Worm (Caenorhabditis elegans) whole organism, late embryonic: ENCODE results near the gene far-4.

Experiments
- C08G9.2 ChIP-seq: sonication (generic microtip); optimal IDR thresholded peaks from 2 replicates; lab custom pipeline; 2016; ENCODE audit warnings: mild to moderate bottlenecking, missing genetic modification characterization, moderate library complexity, missing compliant biosample characterization
- K02D7.2 ChIP-seq: sonication (generic microtip); optimal IDR thresholded peaks from 2 replicates; lab custom pipeline; 2017; ENCODE audit warnings: mild to moderate bottlenecking, missing genetic modification characterization, missing compliant biosample characterization
- T23F11.4 ChIP-seq: fragments of 200-800 bp; sonication (Bioruptor generic); optimal IDR thresholded peaks from 2 replicates; lab custom pipeline; 2018; ENCODE audit warnings: mild to moderate bottlenecking, missing genetic modification characterization, missing compliant biosample characterization
- ahr-1 ChIP-seq: sonication (generic microtip); optimal IDR thresholded peaks from 2 replicates; lab custom pipeline; 2016; ENCODE audit warnings: missing genetic modification characterization, missing compliant biosample characterization
- ama-1 ChIP-seq: fragments of 150-350 bp; optimal IDR thresholded peaks from 2 replicates; lab custom pipeline; 2014
- ceh-2 ChIP-seq: sonication (generic microtip); optimal IDR thresholded peaks from 2 replicates; lab custom pipeline; 2016; ENCODE audit warnings: missing genotype, missing genetic modification characterization, missing compliant biosample characterization
- ceh-30 ChIP-seq: fragments of 150-350 bp; optimal IDR thresholded peaks from 2 replicates; lab custom pipeline; 2014; ENCODE audit warnings: missing biosample characterization, missing genetic modification characterization
- ceh-31 ChIP-seq: sonication (generic microtip); optimal IDR thresholded peaks from 2 replicates; lab custom pipeline; 2016; ENCODE audit warnings: missing genetic modification characterization, missing compliant biosample characterization
- che-1 ChIP-seq: sonication (generic microtip); optimal IDR thresholded peaks from 2 replicates; lab custom pipeline; 2016; ENCODE audit warnings: mild to moderate bottlenecking, missing genetic modification characterization, missing compliant biosample characterization
- elt-2 ChIP-seq: sonication (generic microtip); optimal IDR thresholded peaks from 2 replicates; lab custom pipeline; 2016; ENCODE audit warnings: missing genetic modification reagents, missing genetic modification characterization, missing compliant biosample characterization
- elt-4 ChIP-seq: sonication (generic microtip); optimal IDR thresholded peaks from 2 replicates; lab custom pipeline; 2016; ENCODE audit warnings: missing genetic modification characterization, missing compliant biosample characterization
- ets-4 ChIP-seq: sonication (generic microtip); optimal IDR thresholded peaks from 2 replicates; lab custom pipeline; 2016; ENCODE audit warnings: missing genetic modification characterization, missing compliant biosample characterization
- fax-1 ChIP-seq: sonication (generic microtip); optimal IDR thresholded peaks from 2 replicates; lab custom pipeline; 2016; ENCODE audit warnings: missing genotype, missing genetic modification characterization, missing compliant biosample characterization
- fkh-10 ChIP-seq: fragments of 150-350 bp; optimal IDR thresholded peaks from 2 replicates; lab custom pipeline; 2014; ENCODE audit warnings: missing biosample characterization, missing genetic modification reagents, missing genetic modification characterization
- fkh-6 ChIP-seq: sonication (generic microtip); optimal IDR thresholded peaks from 2 replicates; lab custom pipeline; 2016; ENCODE audit warnings: missing genetic modification characterization, missing compliant biosample characterization
- hlh-30 ChIP-seq: sonication (generic microtip); optimal IDR thresholded peaks from 2 replicates; lab custom pipeline; 2017; ENCODE audit warnings: antibody characterized with exemption, missing genetic modification characterization, missing compliant biosample characterization; ENCODE audit not compliant: insufficient read depth
- lim-6 ChIP-seq: sonication (generic microtip); optimal IDR thresholded peaks from 2 replicates; lab custom pipeline; 2016; ENCODE audit warnings: missing genetic modification characterization, missing compliant biosample characterization
- lin-11 ChIP-seq: fragments of 200-800 bp; sonication (Bioruptor generic); optimal IDR thresholded peaks from 2 replicates; lab custom pipeline; 2018; ENCODE audit warnings: mild to moderate bottlenecking, missing genetic modification characterization, missing compliant biosample characterization
- madf-2 ChIP-seq: sonication (generic microtip); optimal IDR thresholded peaks from 2 replicates; lab custom pipeline; 2017; ENCODE audit warnings: missing genetic modification characterization, missing compliant biosample characterization
- nfya-1 ChIP-seq: sonication (generic microtip); optimal IDR thresholded peaks from 2 replicates; lab custom pipeline; 2017; ENCODE audit warnings: missing genetic modification characterization, mild to moderate bottlenecking, missing compliant biosample characterization, antibody characterized with exemption, moderate library complexity
- npax-4 ChIP-seq: sonication (generic microtip); optimal IDR thresholded peaks from 2 replicates; lab custom pipeline; 2016; ENCODE audit warnings: missing genetic modification characterization, missing compliant biosample characterization
- odd-2 ChIP-seq: sonication (generic microtip); optimal IDR thresholded peaks from 2 replicates; lab custom pipeline; 2017; ENCODE audit warnings: antibody characterized with exemption, mild to moderate bottlenecking, missing genetic modification characterization, missing compliant biosample characterization
- pag-3 ChIP-seq: sonication (generic microtip); optimal IDR thresholded peaks from 2 replicates; lab custom pipeline; 2016; ENCODE audit warnings: missing compliant biosample characterization, missing genetic modification characterization, borderline replicate concordance
- pat-9 ChIP-seq: fragments of 200-800 bp; sonication (Bioruptor generic); optimal IDR thresholded peaks from 2 replicates; lab custom pipeline; 2018; ENCODE audit warnings: mild to moderate bottlenecking, missing genetic modification characterization, moderate library complexity, missing compliant biosample characterization
- pha-2 ChIP-seq: sonication (generic microtip); optimal IDR thresholded peaks from 2 replicates; lab custom pipeline; 2017; ENCODE audit warnings: mild to moderate bottlenecking, missing genetic modification characterization, missing compliant biosample characterization
- pha-4 ChIP-seq: fragments of 150-350 bp; optimal IDR thresholded peaks from 2 replicates; lab custom pipeline; 2018; ENCODE audit warnings: missing biosample characterization, missing genetic modification reagents, missing genetic modification characterization
- pqm-1 ChIP-seq: sonication (generic microtip); optimal IDR thresholded peaks from 2 replicates; lab custom pipeline; 2016; ENCODE audit warnings: missing genetic modification characterization, missing compliant biosample characterization
- sdc-2 ChIP-seq: sonication (generic microtip); optimal IDR thresholded peaks from 2 replicates; lab custom pipeline; 2016; ENCODE audit warnings: missing genotype, missing genetic modification characterization, missing compliant biosample characterization
- sox-2 ChIP-seq: fragments of 200-800 bp; sonication (Bioruptor generic); IDR thresholded peaks from 2 replicates; pipeline ENCODE4 v1.3.6; 2022; ENCODE audit warnings: missing genetic modification reagents, missing genetic modification characterization, missing compliant biosample characterization
- tbx-2 ChIP-seq: sonication (generic microtip); optimal IDR thresholded peaks from 2 replicates; lab custom pipeline; 2016; ENCODE audit warnings: missing genetic modification characterization, missing compliant biosample characterization
- ttx-3 ChIP-seq: sonication (generic microtip); optimal IDR thresholded peaks from 2 replicates; lab custom pipeline; 2016; ENCODE audit warnings: missing genetic modification reagents, missing genetic modification characterization, missing compliant biosample characterization
- unc-42 ChIP-seq: sonication (generic microtip); optimal IDR thresholded peaks from 2 replicates; lab custom pipeline; 2016; ENCODE audit warnings: missing genotype, missing genetic modification characterization, missing compliant biosample characterization
- unc-55 ChIP-seq: sonication (generic microtip); optimal IDR thresholded peaks from 2 replicates; lab custom pipeline; 2017; ENCODE audit warnings: missing biosample characterization, missing genetic modification reagents, missing genetic modification characterization

far-4 gene

DNA sequence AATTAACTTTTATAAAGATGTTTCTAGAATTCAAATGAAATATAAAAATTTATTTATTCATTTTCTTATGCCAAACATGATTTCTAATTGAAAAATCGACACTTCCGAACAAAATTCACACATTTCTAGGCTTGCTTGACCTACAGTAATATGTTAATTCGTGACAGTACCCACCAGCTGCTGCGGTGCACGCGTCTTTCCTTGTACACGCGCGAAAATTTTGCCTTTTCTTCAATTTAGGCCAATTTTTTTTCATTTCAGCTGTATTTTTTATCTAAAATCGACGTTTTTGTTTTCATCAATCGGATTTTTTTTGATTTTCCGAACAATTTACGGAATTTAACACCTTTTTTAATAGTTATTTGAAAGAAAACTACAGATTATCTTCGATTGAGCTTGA, 609 bp upstream of the far-4 start:
- TF ChIP-seq nfya-1 (tag; lab: Kevin White, UChicago) (no peak), hlh-30 (tag; lab: Kevin White, UChicago) (no peak), fkh-6 (tag; lab: Kevin White, UChicago) (no peak), pag-3 (tag; lab: Kevin White, UChicago) (no peak), elt-2 (tag; lab: Kevin White, UChicago) (no peak), npax-4 (tag; lab: Kevin White, UChicago) (no peak), C08G9.2 (tag; lab: Kevin White, UChicago) (no peak)

ce11 chrV:12997422-12997821, 2.0 kb downstream of the far-4 start, which contains the start of gene far-3:
Gene far-3, minus strand, starts transcription at chrV:12997522.
- TF ChIP-seq ahr-1 (tag; lab: Kevin White, UChicago) (no peak), hlh-30 (tag; lab: Kevin White, UChicago) (no peak), nfya-1 (tag; lab: Kevin White, UChicago) (no peak), T23F11.4 (GFP tag; lab: Kevin White, UChicago) (no peak), sdc-2 (tag; lab: Kevin White, UChicago) (no peak), sox-2 (GFP tag; lab: Robert Waterston, UW) (no peak), lin-11 (tag; lab: Kevin White, UChicago) (no peak), tbx-2 (tag; lab: Kevin White, UChicago) (no peak)

ce11 chrV:12995269-12995668, 4.2 kb downstream of the far-4 start, which contains the start of gene far-5:
Gene far-5, plus strand, starts transcription at chrV:12995569.
- TF ChIP-seq nfya-1 (tag; lab: Kevin White, UChicago) = no peak

ce11 chrV:12992891-12993290, 6.6 kb downstream of the far-4 start, which contains the start of the genes F15B9.11 and dsl-7:
Gene F15B9.11, minus strand, starts transcription at chrV:12992895.
Gene dsl-7, plus strand, starts transcription at chrV:12993150.
- TF ChIP-seq pqm-1 (tag; lab: Kevin White, UChicago) (no peak), ceh-30 (tag; lab: Kevin White, UChicago) (no peak), lim-6 (tag; lab: Kevin White, UChicago) (no peak), elt-4 (tag; lab: Kevin White, UChicago) (no peak), nfya-1 (tag; lab: Kevin White, UChicago) (no peak), ets-4 (tag; lab: Kevin White, UChicago) (no peak), sox-2 (GFP tag; lab: Robert Waterston, UW) (no peak), ttx-3 (tag; lab: Kevin White, UChicago) (no peak), odd-2 (tag; lab: Kevin White, UChicago) (no peak), K02D7.2 (tag; lab: Kevin White, UChicago) (no peak), sdc-2 (tag; lab: Kevin White, UChicago) (no peak), ama-1 (lab: Kevin White, UChicago) (no peak), unc-42 (tag; lab: Kevin White, UChicago) (no peak), pat-9 (tag; lab: Kevin White, UChicago) (no peak), fkh-10 (no peak), madf-2 (no peak), pha-2 (tag; lab: Kevin White, UChicago) (no peak)
- TF ChIP-seq, all 69 proteins: peak for 0

DNA sequence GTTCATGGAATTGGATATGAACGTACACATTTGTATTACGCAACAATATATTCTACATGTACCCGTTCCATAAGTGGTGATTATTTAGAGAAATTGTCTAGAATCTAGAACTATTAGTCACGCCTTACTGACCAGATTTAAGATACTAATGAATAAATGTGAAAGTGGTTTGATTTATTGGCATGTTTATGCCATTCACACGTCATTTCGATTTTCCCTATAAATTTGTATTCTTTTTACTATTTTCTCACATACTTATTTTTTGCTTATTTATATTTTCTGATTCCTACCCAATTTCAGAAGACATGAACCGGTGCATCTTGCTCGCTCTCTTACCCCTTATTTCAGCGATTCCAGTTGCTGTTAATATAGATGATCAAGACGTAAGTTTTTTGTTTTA, 11.2 kb downstream of the far-4 start, which contains the start of gene F15B9.8:
Gene F15B9.8, plus strand, starts transcription at position 301 of the 400 bp plus-strand sequence.
- no peak for TF ChIP-seq pha-4

DNA sequence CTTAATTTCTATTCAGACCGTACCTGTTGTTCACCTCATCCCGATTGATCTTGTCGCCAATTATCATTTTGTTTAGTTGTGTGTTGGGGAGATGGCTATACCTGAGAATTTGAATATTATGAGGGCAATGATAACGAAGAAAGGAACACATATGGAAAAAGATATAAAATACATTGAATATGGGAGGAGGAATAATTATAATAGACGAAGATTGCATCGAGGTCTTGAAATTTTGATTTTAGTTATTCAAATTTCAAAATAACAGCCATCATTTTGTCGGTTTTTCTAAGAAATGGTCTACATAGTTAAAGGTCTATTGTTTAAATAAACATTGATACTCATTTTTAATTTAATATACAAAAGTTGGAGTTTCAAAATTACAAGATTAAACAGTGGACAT, 12.4 kb downstream of the far-4 start, which contains the start of gene shw-3:
Gene shw-3, minus strand, starts transcription at position 101 of the 400 bp plus-strand sequence.
- TF ChIP-seq fax-1 (tag; lab: Kevin White, UChicago) (no peak), unc-55 (GFP tag; lab: Kevin White, UChicago) (no peak), che-1 (no peak), pha-4 (no peak), ceh-2 (tag; lab: Kevin White, UChicago) (no peak), ceh-31 (tag; lab: Kevin White, UChicago) (no peak)
